Worm (Caenorhabditis elegans): ENCODE data around the gene ZK470.2.

ZK470.2 gene

DNA sequence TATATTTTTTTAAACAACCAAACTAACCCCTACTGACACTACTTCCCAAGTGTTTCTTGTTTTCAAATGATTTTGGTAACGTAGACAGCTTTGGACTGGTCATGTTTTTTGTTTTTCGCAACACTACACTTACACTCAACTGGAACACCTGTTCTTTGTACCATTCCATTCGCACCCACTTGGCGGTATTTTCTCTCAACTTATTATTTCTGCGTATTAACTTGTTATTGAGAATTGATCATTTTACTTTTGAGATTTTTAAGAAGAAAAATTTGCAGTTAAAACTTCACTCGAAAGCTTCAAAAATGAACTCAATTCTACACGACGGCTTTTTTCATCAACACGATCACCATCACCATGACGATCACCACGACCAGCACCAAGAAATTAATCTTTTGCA lies at the start of gene ZK470.2:
Gene ZK470.2 (plus strand): TSS at position 301 of the 400 bp plus-strand sequence.
- TF ChIP-seq pha-4 (tag; optimal IDR thresholded peaks at IDR 0.05) (no peak), hlh-26 (GFP tag; conservative IDR thresholded peaks at IDR 0.05) (no peak), aptf-3 (GFP tag; IDR thresholded peaks at IDR 0.05) (no peak), ets-4 (GFP tag; optimal IDR thresholded peaks at IDR 0.05) (no peak), hrde-1 (tag; optimal IDR thresholded peaks at IDR 0.05; ENCODE audit: borderline replicate concordance) (no peak)

- TF ChIP-seq hrde-1 (tag; optimal IDR thresholded peaks at IDR 0.05; ENCODE audit: borderline replicate concordance) (no peak), ceh-58 (GFP tag; IDR thresholded peaks at IDR 0.05) (no peak), zim-3 (tag; optimal IDR thresholded peaks at IDR 0.05) (no peak), lin-26 (GFP tag; IDR thresholded peaks at IDR 0.05) (no peak), nhr-27 (tag; optimal IDR thresholded peaks at IDR 0.05) (no peak), K12H6.12 (tag; optimal IDR thresholded peaks at IDR 0.05) (no peak), repo-1 (tag; optimal IDR thresholded peaks at IDR 0.05) (no peak), cebp-2 (GFP tag; IDR thresholded peaks at IDR 0.05) (no peak)
These were observed 49.5 kb upstream of the ZK470.2 start for ce11 chrX:4085489-4085888.

DNA sequence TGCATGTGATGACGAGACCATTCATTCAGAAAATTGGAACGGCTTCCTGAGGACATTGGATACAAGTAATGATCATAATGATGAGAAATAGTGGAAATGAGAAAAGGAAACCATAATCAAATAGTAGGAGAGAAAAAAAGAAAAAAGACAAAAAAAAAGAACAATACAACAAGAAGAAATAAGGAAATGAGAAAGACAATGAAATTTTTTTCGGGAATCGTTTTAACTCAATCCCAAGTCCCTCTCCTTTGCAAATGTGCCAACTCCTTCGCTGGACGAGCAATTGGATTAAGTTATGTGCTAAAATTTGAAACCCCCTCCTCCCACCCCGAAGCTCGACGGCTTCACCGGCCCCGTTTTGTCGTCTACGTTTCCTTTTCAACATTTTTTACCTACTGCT lies 46.0 kb upstream of the ZK470.2 start:
- TF ChIP-seq atf-7 (tag; optimal IDR thresholded peaks at IDR 0.05) (no peak), let-526 (GFP tag; IDR thresholded peaks at IDR 0.05) (no peak), F57A8.1 (GFP tag; optimal IDR thresholded peaks at IDR 0.05) (no peak), nfyb-1 (GFP tag; IDR thresholded peaks at IDR 0.05) (no peak), lin-26 (GFP tag; IDR thresholded peaks at IDR 0.05) (no peak), C06A6.2 (GFP tag; conservative IDR thresholded peaks at IDR 0.05) (no peak), B0261.1 (tag; optimal IDR thresholded peaks at IDR 0.05) (no peak), hlh-26 (GFP tag; conservative IDR thresholded peaks at IDR 0.05) (no peak), Y56A3A.18 (GFP tag; IDR thresholded peaks at IDR 0.05) (no peak), egl-18 (GFP tag; IDR thresholded peaks at IDR 0.05) (no peak), sea-2 (GFP tag; IDR thresholded peaks at IDR 0.05) (no peak), lin-40 (tag; optimal IDR thresholded peaks at IDR 0.05) (no peak), snpc-3.4 (tag; optimal IDR thresholded peaks at IDR 0.05) (no peak), Y79H2A.3 (GFP tag; conservative IDR thresholded peaks at IDR 0.05) (no peak), ztf-25 (GFP tag; IDR thresholded peaks at IDR 0.05) (no peak)

ce11 chrX:4094979-4095378 lies 40.0 kb upstream of the ZK470.2 start:
- no peak for TF ChIP-seq F52B5.7 (tag; optimal IDR thresholded peaks at IDR 0.05)
- TF ChIP-seq ztf-6 (GFP tag; IDR thresholded peaks at IDR 0.05), result no peak
- no peak for TF ChIP-seq rpc-1 (optimal IDR thresholded peaks at IDR 0.05)
- no peak for TF ChIP-seq rpc-1 (tag; optimal IDR thresholded peaks at IDR 0.05)
- no peak for TF ChIP-seq gei-17 (GFP tag; optimal IDR thresholded peaks at IDR 0.05)
- TF ChIP-seq aptf-3 (GFP tag; IDR thresholded peaks at IDR 0.05), result no peak
- no peak for TF ChIP-seq atf-7 (tag; optimal IDR thresholded peaks at IDR 0.05)
- no peak for TF ChIP-seq aptf-2 (GFP tag; conservative IDR thresholded peaks at IDR 0.05)
- TF ChIP-seq nhr-90 (tag; optimal IDR thresholded peaks at IDR 0.05), result no peak
- no peak for TF ChIP-seq ceh-40 (GFP tag; IDR thresholded peaks at IDR 0.05)
- no peak for TF ChIP-seq B0019.2 (GFP tag; conservative IDR thresholded peaks at IDR 0.05)
- TF ChIP-seq fkh-3 (tag; optimal IDR thresholded peaks at IDR 0.05), result no peak
- no peak for TF ChIP-seq attf-5 (GFP tag; optimal IDR thresholded peaks at IDR 0.05)
- TF ChIP-seq F55B11.4 (tag; optimal IDR thresholded peaks at IDR 0.05; ENCODE audit: borderline replicate concordance, insufficient read depth), result no peak
- no peak for TF ChIP-seq Y79H2A.3 (GFP tag; conservative IDR thresholded peaks at IDR 0.05)
- no peak for TF ChIP-seq tlf-1 (GFP tag; optimal IDR thresholded peaks at IDR 0.05)
- TF ChIP-seq unc-130 (GFP tag; optimal IDR thresholded peaks at IDR 0.05), result no peak

Data from whole organism, young adult.